Worm (Caenorhabditis elegans): ENCODE results near the gene Y17G9B.8.

- no peak for TF ChIP-seq dpl-1 (GFP tag; optimal IDR thresholded peaks at IDR 0.05)
- no peak for TF ChIP-seq nhr-76 (tag; optimal IDR thresholded peaks at IDR 0.05)
- TF ChIP-seq aly-2 (tag; optimal IDR thresholded peaks at IDR 0.05): no peak
- TF ChIP-seq ceh-28 (tag; optimal IDR thresholded peaks at IDR 0.05): no peak
- no peak for TF ChIP-seq ama-1 (optimal IDR thresholded peaks at IDR 0.05)
- no peak for TF ChIP-seq jun-1 (tag; optimal IDR thresholded peaks at IDR 0.05)
- TF ChIP-seq snpc-4 (tag; optimal IDR thresholded peaks at IDR 0.05): no peak
- no peak for TF ChIP-seq F26F4.8 (GFP tag; conservative IDR thresholded peaks at IDR 0.05)
- no peak for TF ChIP-seq lsy-2 (tag; optimal IDR thresholded peaks at IDR 0.05)
- no peak for TF ChIP-seq vab-7 (GFP tag; IDR thresholded peaks at IDR 0.05)
- no peak for TF ChIP-seq lin-38 (GFP tag; IDR thresholded peaks at IDR 0.05)
- TF ChIP-seq fos-1 (tag; optimal IDR thresholded peaks at IDR 0.05): no peak
- TF ChIP-seq zfp-2 (tag; optimal IDR thresholded peaks at IDR 0.05): no peak
- TF ChIP-seq ces-1 (GFP tag; optimal IDR thresholded peaks at IDR 0.05): no peak
Measured at ce11 chrIV:4737258-4737657, 21.4 kb downstream of the Y17G9B.8 start, which contains the start of gene fbxb-78.

Data from whole organism, L4 larva.